Fruit fly (Drosophila melanogaster): ENCODE data around the gene CG14658.

dm6 chr3R:4780721-4781120, 49.6 kb downstream of the CG14658 start:
- TF ChIP-seq CG16779 (tag; optimal IDR thresholded peaks at IDR 0.05) (no peak), Lpt (GFP tag; optimal IDR thresholded peaks at IDR 0.05) (no peak), ss (GFP tag; optimal IDR thresholded peaks at IDR 0.05) (no peak), fkh (GFP tag; optimal IDR thresholded peaks at IDR 0.05) (no peak), CG6163 (GFP tag; IDR thresholded peaks at IDR 0.05) (no peak), Met (GFP tag; optimal IDR thresholded peaks at IDR 0.05) (no peak), spab (GFP tag; optimal IDR thresholded peaks at IDR 0.05) (no peak), OdsH (GFP tag; optimal IDR thresholded peaks at IDR 0.05) (no peak), dac (GFP tag; optimal IDR thresholded peaks at IDR 0.05) (no peak), CG6792 (GFP tag; optimal IDR thresholded peaks at IDR 0.05) (no peak), Ets21C (GFP tag; optimal IDR thresholded peaks at IDR 0.05) (no peak)

All from whole organism, prepupa.